Worm (Caenorhabditis elegans) whole organism, late embryonic: ENCODE data around the gene ZC239.21.
"Not testable (repeated sequence)": the region's sequence is repeated elsewhere in the genome, so short reads cannot be mapped to it uniquely, and the experiment has no call there.

Experiments used
- C08G9.2 ChIP-seq: sonication (generic microtip); optimal IDR thresholded peaks from 2 replicates; lab custom pipeline; 2016; ENCODE audit warnings: mild to moderate bottlenecking, missing genetic modification characterization, moderate library complexity, missing compliant biosample characterization
- C38D4.7 ChIP-seq: fragments of 200-800 bp; sonication (Bioruptor generic); optimal IDR thresholded peaks from 2 replicates; lab custom pipeline; 2018; ENCODE audit warnings: mild to moderate bottlenecking, missing genetic modification characterization, moderate library complexity, missing compliant biosample characterization
- K02D7.2 ChIP-seq: sonication (generic microtip); optimal IDR thresholded peaks from 2 replicates; lab custom pipeline; 2017; ENCODE audit warnings: mild to moderate bottlenecking, missing genetic modification characterization, missing compliant biosample characterization
- T23F11.4 ChIP-seq: fragments of 200-800 bp; sonication (Bioruptor generic); optimal IDR thresholded peaks from 2 replicates; lab custom pipeline; 2018; ENCODE audit warnings: mild to moderate bottlenecking, missing genetic modification characterization, missing compliant biosample characterization
- Y22D7AL.16 ChIP-seq: sonication (generic microtip); optimal IDR thresholded peaks from 2 replicates; lab custom pipeline; 2016; ENCODE audit warnings: missing genetic modification characterization, missing compliant biosample characterization
- ceh-18 ChIP-seq: sonication (generic microtip); optimal IDR thresholded peaks from 2 replicates; lab custom pipeline; 2016; ENCODE audit warnings: missing genetic modification characterization, missing compliant biosample characterization
- ceh-19 ChIP-seq: fragments of 200-800 bp; sonication (Bioruptor generic); optimal IDR thresholded peaks from 2 replicates; lab custom pipeline; 2018; ENCODE audit warnings: mild to moderate bottlenecking, missing genetic modification characterization, missing compliant biosample characterization
- ceh-22 ChIP-seq: sonication (generic microtip); optimal IDR thresholded peaks from 2 replicates; lab custom pipeline; 2017; ENCODE audit warnings: missing biosample characterization, missing genetic modification characterization
- ceh-24 ChIP-seq: sonication (generic microtip); optimal IDR thresholded peaks from 2 replicates; lab custom pipeline; 2016; ENCODE audit warnings: mild to moderate bottlenecking, missing genetic modification characterization, missing compliant biosample characterization
- ceh-30 ChIP-seq: fragments of 150-350 bp; optimal IDR thresholded peaks from 2 replicates; lab custom pipeline; 2014; ENCODE audit warnings: missing biosample characterization, missing genetic modification characterization
- ceh-31 ChIP-seq: sonication (generic microtip); optimal IDR thresholded peaks from 2 replicates; lab custom pipeline; 2016; ENCODE audit warnings: missing genetic modification characterization, missing compliant biosample characterization
- ceh-34 ChIP-seq: sonication (generic microtip); optimal IDR thresholded peaks from 2 replicates; lab custom pipeline; 2016; ENCODE audit warnings: mild to moderate bottlenecking, missing genetic modification characterization, missing compliant biosample characterization
- ceh-45 ChIP-seq: fragments of 200-800 bp; sonication (Bioruptor generic); IDR thresholded peaks from 2 replicates; pipeline ENCODE4 v1.3.6; 2022; ENCODE audit warnings: missing genetic modification reagents, missing genetic modification characterization, missing compliant biosample characterization
- ceh-48 ChIP-seq: sonication (generic microtip); optimal IDR thresholded peaks from 2 replicates; lab custom pipeline; 2016; ENCODE audit warnings: missing genetic modification characterization, inconsistent platforms, missing compliant biosample characterization
- ceh-9 ChIP-seq: sonication (generic microtip); optimal IDR thresholded peaks from 2 replicates; lab custom pipeline; 2016; ENCODE audit warnings: mild to moderate bottlenecking, missing genetic modification characterization, inconsistent platforms, missing compliant biosample characterization
- che-1 ChIP-seq: sonication (generic microtip); optimal IDR thresholded peaks from 2 replicates; lab custom pipeline; 2016; ENCODE audit warnings: mild to moderate bottlenecking, missing genetic modification characterization, missing compliant biosample characterization
- dmd-4 ChIP-seq: sonication (generic microtip); optimal IDR thresholded peaks from 2 replicates; lab custom pipeline; 2016; ENCODE audit warnings: borderline replicate concordance, missing genetic modification characterization, missing compliant biosample characterization
- elt-2 ChIP-seq: sonication (generic microtip); optimal IDR thresholded peaks from 2 replicates; lab custom pipeline; 2016; ENCODE audit warnings: missing genetic modification reagents, missing genetic modification characterization, missing compliant biosample characterization
- elt-4 ChIP-seq: sonication (generic microtip); optimal IDR thresholded peaks from 2 replicates; lab custom pipeline; 2016; ENCODE audit warnings: missing genetic modification characterization, missing compliant biosample characterization
- ets-4 ChIP-seq: sonication (generic microtip); optimal IDR thresholded peaks from 2 replicates; lab custom pipeline; 2016; ENCODE audit warnings: missing genetic modification characterization, missing compliant biosample characterization
- eyg-1 ChIP-seq: sonication (generic microtip); optimal IDR thresholded peaks from 2 replicates; lab custom pipeline; 2016; ENCODE audit warnings: missing genotype, missing genetic modification characterization, missing compliant biosample characterization
- fax-1 ChIP-seq: sonication (generic microtip); optimal IDR thresholded peaks from 2 replicates; lab custom pipeline; 2016; ENCODE audit warnings: missing genotype, missing genetic modification characterization, missing compliant biosample characterization
- fkh-6 ChIP-seq: sonication (generic microtip); optimal IDR thresholded peaks from 2 replicates; lab custom pipeline; 2016; ENCODE audit warnings: missing genetic modification characterization, missing compliant biosample characterization
- gmeb-2 ChIP-seq: sonication (generic microtip); optimal IDR thresholded peaks from 2 replicates; lab custom pipeline; 2016; ENCODE audit warnings: missing genetic modification characterization, inconsistent platforms, missing compliant biosample characterization
- hlh-13 ChIP-seq: fragments of 200-800 bp; sonication (Bioruptor generic); optimal IDR thresholded peaks from 2 replicates; lab custom pipeline; 2018; ENCODE audit warnings: mild to moderate bottlenecking, missing genetic modification characterization, missing compliant biosample characterization
- hlh-30 ChIP-seq: sonication (generic microtip); optimal IDR thresholded peaks from 2 replicates; lab custom pipeline; 2017; ENCODE audit warnings: antibody characterized with exemption, missing genetic modification characterization, missing compliant biosample characterization; ENCODE audit not compliant: insufficient read depth
- hlh-6 ChIP-seq: sonication (generic microtip); optimal IDR thresholded peaks from 2 replicates; lab custom pipeline; 2016; ENCODE audit warnings: missing genotype, missing genetic modification characterization, missing compliant biosample characterization
- lin-11 ChIP-seq: fragments of 200-800 bp; sonication (Bioruptor generic); optimal IDR thresholded peaks from 2 replicates; lab custom pipeline; 2018; ENCODE audit warnings: mild to moderate bottlenecking, missing genetic modification characterization, missing compliant biosample characterization
- nfya-1 ChIP-seq: sonication (generic microtip); optimal IDR thresholded peaks from 2 replicates; lab custom pipeline; 2017; ENCODE audit warnings: missing genetic modification characterization, mild to moderate bottlenecking, missing compliant biosample characterization, antibody characterized with exemption, moderate library complexity
- npax-4 ChIP-seq: sonication (generic microtip); optimal IDR thresholded peaks from 2 replicates; lab custom pipeline; 2016; ENCODE audit warnings: missing genetic modification characterization, missing compliant biosample characterization
- pax-1 ChIP-seq: fragments of 150-350 bp; optimal IDR thresholded peaks from 2 replicates; lab custom pipeline; 2014; ENCODE audit warnings: missing biosample characterization, missing genetic modification characterization
- pha-4 ChIP-seq: fragments of 150-350 bp; optimal IDR thresholded peaks from 2 replicates; lab custom pipeline; 2018; ENCODE audit warnings: missing biosample characterization, missing genetic modification reagents, missing genetic modification characterization
- pqm-1 ChIP-seq: sonication (generic microtip); optimal IDR thresholded peaks from 2 replicates; lab custom pipeline; 2016; ENCODE audit warnings: missing genetic modification characterization, missing compliant biosample characterization
- ref-2 ChIP-seq: sonication (generic microtip); optimal IDR thresholded peaks from 2 replicates; lab custom pipeline; 2016; ENCODE audit warnings: missing genetic modification characterization, missing compliant biosample characterization
- rnt-1 ChIP-seq: sonication (generic microtip); optimal IDR thresholded peaks from 2 replicates; lab custom pipeline; 2016; ENCODE audit warnings: missing genetic modification characterization, missing compliant biosample characterization
- sox-2 ChIP-seq: fragments of 200-800 bp; sonication (Bioruptor generic); IDR thresholded peaks from 2 replicates; pipeline ENCODE4 v1.3.6; 2022; ENCODE audit warnings: missing genetic modification reagents, missing genetic modification characterization, missing compliant biosample characterization
- sox-4 ChIP-seq: sonication (generic microtip); optimal IDR thresholded peaks from 2 replicates; lab custom pipeline; 2017; ENCODE audit warnings: mild to moderate bottlenecking, missing genetic modification characterization, inconsistent platforms, missing compliant biosample characterization
- syd-9 ChIP-seq: sonication (generic microtip); optimal IDR thresholded peaks from 2 replicates; lab custom pipeline; 2016; ENCODE audit warnings: mild to moderate bottlenecking, missing genetic modification characterization, moderate library complexity, missing compliant biosample characterization
- tbx-2 ChIP-seq: sonication (generic microtip); optimal IDR thresholded peaks from 2 replicates; lab custom pipeline; 2016; ENCODE audit warnings: missing genetic modification characterization, missing compliant biosample characterization
- tbx-7 ChIP-seq: sonication (generic microtip); optimal IDR thresholded peaks from 2 replicates; lab custom pipeline; 2016; ENCODE audit warnings: missing genotype, missing genetic modification characterization, missing compliant biosample characterization
- unc-42 ChIP-seq: sonication (generic microtip); optimal IDR thresholded peaks from 2 replicates; lab custom pipeline; 2016; ENCODE audit warnings: missing genotype, missing genetic modification characterization, missing compliant biosample characterization
- ztf-16 ChIP-seq: sonication (generic microtip); optimal IDR thresholded peaks from 2 replicates; lab custom pipeline; 2017; ENCODE audit warnings: missing genetic modification characterization, missing compliant biosample characterization

The ZC239.21 gene

ce11 chrII:3198998-3199397 is 7.7 kb upstream of the ZC239.21 start, which contains the start of gene sri-51:
Gene sri-51 (minus strand): TSS chrII:3199098.
- TF ChIP-seq ceh-30 (tag; lab: Kevin White, UChicago) (no peak), unc-42 (no peak), ets-4 (tag; lab: Kevin White, UChicago) (no peak), npax-4 (tag; lab: Kevin White, UChicago) (no peak), C08G9.2 (no peak), sox-2 (GFP tag; lab: Robert Waterston, UW) (no peak), gmeb-2 (tag; lab: Kevin White, UChicago) (no peak), eyg-1 (tag; lab: Kevin White, UChicago) (no peak), ref-2 (tag; lab: Kevin White, UChicago) (no peak), lin-11 (tag; lab: Kevin White, UChicago) (no peak), hlh-6 (no peak), ceh-48 (tag; lab: Kevin White, UChicago) (no peak), che-1 (no peak), ceh-19 (GFP tag; lab: Kevin White, UChicago) (no peak), rnt-1 (tag; lab: Kevin White, UChicago) (no peak), ceh-18 (no peak)
- TF ChIP-seq, all 69 proteins: peak for 0

- TF ChIP-seq ceh-24 (tag; lab: Kevin White, UChicago); T23F11.4 (GFP tag; lab: Kevin White, UChicago); lin-11 (tag; lab: Kevin White, UChicago): not testable (repeated sequence)
Measured at ce11 chrII:3201242-3201641, 5.5 kb upstream of the ZC239.21 start, which contains the start of gene sri-48. Gene sri-48 (minus strand): TSS chrII:3201342.

ce11 chrII:3202519-3202918 is 4.2 kb upstream of the ZC239.21 start, which contains the start of gene sri-53:
Gene sri-53 (minus strand): TSS chrII:3202619.
- no peak for TF ChIP-seq Y22D7AL.16 (tag; lab: Kevin White, UChicago)
- TF ChIP-seq K02D7.2 (tag; lab: Kevin White, UChicago): no peak
- no peak for TF ChIP-seq C08G9.2
- no peak for TF ChIP-seq tbx-2
- TF ChIP-seq rnt-1 (tag; lab: Kevin White, UChicago): no peak
- TF ChIP-seq ceh-9 (tag; lab: Kevin White, UChicago): no peak
- TF ChIP-seq pax-1 (tag; lab: Kevin White, UChicago): no peak
- TF ChIP-seq eyg-1 (tag; lab: Kevin White, UChicago): no peak
- no peak for TF ChIP-seq ceh-22 (tag; lab: Kevin White, UChicago)
- TF ChIP-seq ceh-19 (GFP tag; lab: Kevin White, UChicago): no peak
- TF ChIP-seq syd-9: no peak
- no peak for TF ChIP-seq ets-4 (tag; lab: Kevin White, UChicago)
- TF ChIP-seq fkh-6 (tag; lab: Kevin White, UChicago): no peak
- TF ChIP-seq elt-2 (tag; lab: Kevin White, UChicago): no peak
- no peak for TF ChIP-seq ceh-24 (tag; lab: Kevin White, UChicago)
- no peak for TF ChIP-seq hlh-30 (tag; lab: Kevin White, UChicago)
- TF ChIP-seq dmd-4 (tag; lab: Kevin White, UChicago): no peak
- TF ChIP-seq tbx-7 (tag; lab: Kevin White, UChicago): no peak
- no peak for TF ChIP-seq lin-11 (tag; lab: Kevin White, UChicago)
- no peak for TF ChIP-seq ceh-34 (tag; lab: Kevin White, UChicago)

ce11 chrII:3203415-3203814 is 3.3 kb upstream of the ZC239.21 start, which contains the start of gene sri-50:
Gene sri-50 (plus strand): TSS chrII:3203715.
- TF ChIP-seq ztf-16 (tag; lab: Kevin White, UChicago) (no peak), nfya-1 (tag; lab: Kevin White, UChicago) (no peak), ceh-22 (tag; lab: Kevin White, UChicago) (no peak), ceh-24 (tag; lab: Kevin White, UChicago) (no peak), C38D4.7 (no peak), che-1 (no peak), pqm-1 (no peak), hlh-30 (tag; lab: Kevin White, UChicago) (no peak), tbx-2 (no peak), ceh-34 (tag; lab: Kevin White, UChicago) (no peak), syd-9 (no peak), pha-4 (tag; lab: Kevin White, UChicago) (no peak), fax-1 (no peak), ceh-31 (tag; lab: Kevin White, UChicago) (no peak), sox-4 (tag; lab: Kevin White, UChicago) (no peak), ceh-45 (GFP tag; lab: Robert Waterston, UW) (no peak), elt-4 (tag; lab: Kevin White, UChicago) (no peak), hlh-13 (GFP tag; lab: Kevin White, UChicago) (no peak)
